Worm (Caenorhabditis elegans): ENCODE results near the gene ZC518.8.
A peak's percentile ranks its signal among the peaks of the same experiment; 100 is the strongest.

ZC518.8 gene

DNA sequence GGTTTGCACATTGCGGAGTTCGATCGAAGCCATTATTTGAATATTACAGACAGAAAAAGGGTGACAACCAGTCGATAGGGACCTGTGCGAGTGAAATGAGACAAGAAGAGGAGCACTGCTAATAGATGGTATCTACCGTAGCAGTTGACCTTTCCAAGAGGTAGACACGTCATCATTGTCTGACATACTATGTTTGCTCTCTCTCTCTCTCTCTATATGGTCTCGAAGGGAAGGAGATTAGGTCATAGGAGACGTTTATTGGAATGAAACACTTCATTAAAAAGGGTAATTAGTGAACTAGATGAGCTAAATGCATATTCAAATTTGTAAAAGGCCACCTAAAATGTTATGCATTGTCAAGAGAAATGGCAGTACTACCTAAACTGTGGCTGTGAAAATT, 14.3 kb upstream of the ZC518.8 start, which contains the start of gene atz-1:
Gene atz-1, minus strand, starts transcription at position 101 of the 400 bp plus-strand sequence.
- no peak for TF ChIP-seq ets-7 (tag; optimal IDR thresholded peaks at IDR 0.05)
- TF ChIP-seq tra-4 (tag; optimal IDR thresholded peaks at IDR 0.05) = no peak
- TF ChIP-seq flt-1 (GFP tag; IDR thresholded peaks at IDR 0.05) = no peak
- no peak for TF ChIP-seq scrt-1 (GFP tag; IDR thresholded peaks at IDR 0.05)
- no peak for TF ChIP-seq tbx-37 (GFP tag; conservative IDR thresholded peaks at IDR 0.05)
- no peak for TF ChIP-seq pes-1 (GFP tag; IDR thresholded peaks at IDR 0.05)
- TF ChIP-seq sea-1 (GFP tag; conservative IDR thresholded peaks at IDR 0.05) = no peak
- TF ChIP-seq aly-1 (tag; optimal IDR thresholded peaks at IDR 0.05) = no peak
- no peak for TF ChIP-seq ceh-13 (GFP tag; optimal IDR thresholded peaks at IDR 0.05)
- TF ChIP-seq ceh-36 (tag; optimal IDR thresholded peaks at IDR 0.05) = no peak
- TF ChIP-seq F13C5.2 (tag; optimal IDR thresholded peaks at IDR 0.05) = no peak

DNA sequence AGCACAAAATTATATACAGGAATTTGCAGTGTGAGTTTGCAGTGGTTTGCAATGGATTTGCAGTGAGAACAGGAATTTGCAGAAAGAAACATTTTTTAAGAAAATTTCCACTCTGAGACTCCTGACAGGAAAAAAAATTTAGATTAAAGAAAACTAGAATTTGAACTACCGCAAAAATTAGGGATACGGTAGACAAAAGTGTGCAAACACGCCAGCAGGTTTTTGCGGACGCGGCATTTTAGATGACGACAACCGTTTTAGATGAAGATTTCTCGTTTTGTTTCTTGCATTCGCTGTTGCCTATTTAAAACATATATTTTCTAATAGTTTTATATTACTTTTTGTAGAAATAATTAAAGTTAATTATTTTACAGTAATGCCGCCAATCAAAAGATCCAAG, 10.2 kb upstream of the ZC518.8 start, which contains the start of gene wdr-46:
Gene wdr-46, plus strand, starts transcription at position 375 of the 400 bp plus-strand sequence.
- TF ChIP-seq flt-1 (GFP tag; IDR thresholded peaks at IDR 0.05) (peak; percentile 41; the same call in 1 of the 2 replicates), F13C5.2 (tag; optimal IDR thresholded peaks at IDR 0.05) (peak; percentile 37), ama-1 (optimal IDR thresholded peaks at IDR 0.05) (peak; percentile 67), tra-4 (tag; optimal IDR thresholded peaks at IDR 0.05) (no peak), ceh-36 (tag; optimal IDR thresholded peaks at IDR 0.05) (peak; percentile 28)

DNA sequence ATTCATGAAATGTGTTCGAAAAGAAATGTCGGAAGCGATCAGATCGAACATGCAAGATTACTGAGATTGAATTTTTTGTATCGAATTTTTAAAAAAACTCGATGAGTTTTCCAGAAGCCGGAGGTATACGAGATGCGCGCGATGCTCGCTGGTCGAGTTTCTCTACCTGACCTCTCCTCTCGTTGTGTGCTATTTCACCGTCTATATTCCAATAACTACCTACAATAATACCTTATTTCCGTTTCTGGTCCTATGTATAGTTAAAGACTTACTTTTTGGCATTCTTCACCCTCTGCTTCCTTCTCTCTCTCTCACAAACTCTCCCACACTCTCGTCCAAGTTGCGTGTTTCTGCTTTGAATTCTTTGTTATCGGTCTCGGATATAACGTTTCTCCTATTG, 9.6 kb upstream of the ZC518.8 start:
- TF ChIP-seq ets-7 (tag; optimal IDR thresholded peaks at IDR 0.05) = no peak
- TF ChIP-seq tbx-37 (GFP tag; conservative IDR thresholded peaks at IDR 0.05) = no peak
- no peak for TF ChIP-seq tbx-11 (GFP tag; IDR thresholded peaks at IDR 0.05)
- TF ChIP-seq pes-1 (GFP tag; IDR thresholded peaks at IDR 0.05) = no peak
- TF ChIP-seq sea-1 (GFP tag; conservative IDR thresholded peaks at IDR 0.05) = no peak
- no peak for TF ChIP-seq tra-4 (tag; optimal IDR thresholded peaks at IDR 0.05)
- TF ChIP-seq hmbx-1 (tag; optimal IDR thresholded peaks at IDR 0.05) = no peak
- TF ChIP-seq ceh-36 (tag; optimal IDR thresholded peaks at IDR 0.05) = no peak
- no peak for TF ChIP-seq hmg-4 (GFP tag; optimal IDR thresholded peaks at IDR 0.05)
- TF ChIP-seq B0310.2 (tag; optimal IDR thresholded peaks at IDR 0.05) = no peak
- no peak for TF ChIP-seq flt-1 (GFP tag; IDR thresholded peaks at IDR 0.05)

DNA sequence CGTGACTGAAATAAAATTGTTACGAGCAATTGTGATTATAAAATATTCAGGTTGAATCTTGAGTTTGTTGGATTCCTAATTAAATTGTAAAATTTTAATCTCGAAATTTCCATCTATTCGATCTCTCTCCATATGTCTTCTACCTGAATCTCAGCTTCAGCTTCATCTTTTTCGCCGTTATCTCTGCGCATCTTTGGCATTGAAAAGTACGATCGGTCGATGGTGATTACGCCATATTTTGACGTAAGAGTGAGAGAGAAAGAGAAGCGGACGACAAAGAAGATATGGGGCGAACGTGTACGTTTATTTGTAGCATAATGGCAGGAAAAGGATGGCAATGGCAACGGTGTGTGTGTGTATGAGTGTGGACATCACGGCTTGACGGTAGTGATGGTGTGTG, 4.9 kb upstream of the ZC518.8 start:
- TF ChIP-seq tbx-37 (GFP tag; conservative IDR thresholded peaks at IDR 0.05) = no peak
- TF ChIP-seq B0310.2 (tag; optimal IDR thresholded peaks at IDR 0.05) = no peak
- TF ChIP-seq ceh-13 (GFP tag; optimal IDR thresholded peaks at IDR 0.05) = no peak
- no peak for TF ChIP-seq F13C5.2 (tag; optimal IDR thresholded peaks at IDR 0.05)
- no peak for TF ChIP-seq sea-1 (GFP tag; conservative IDR thresholded peaks at IDR 0.05)
- TF ChIP-seq ama-1 (optimal IDR thresholded peaks at IDR 0.05) = no peak
- TF ChIP-seq hnd-1 (tag; optimal IDR thresholded peaks at IDR 0.05) = no peak
- TF ChIP-seq tra-4 (tag; optimal IDR thresholded peaks at IDR 0.05) = no peak
- TF ChIP-seq aly-1 (tag; optimal IDR thresholded peaks at IDR 0.05) = no peak
- TF ChIP-seq ets-7 (tag; optimal IDR thresholded peaks at IDR 0.05) = no peak
- TF ChIP-seq ceh-36 (tag; optimal IDR thresholded peaks at IDR 0.05) = no peak
- no peak for TF ChIP-seq flt-1 (GFP tag; IDR thresholded peaks at IDR 0.05)
- no peak for TF ChIP-seq tbx-11 (GFP tag; IDR thresholded peaks at IDR 0.05)
- TF ChIP-seq hmg-4 (GFP tag; optimal IDR thresholded peaks at IDR 0.05) = no peak
- TF ChIP-seq hmbx-1 (tag; optimal IDR thresholded peaks at IDR 0.05) = no peak
- no peak for TF ChIP-seq scrt-1 (GFP tag; IDR thresholded peaks at IDR 0.05)
- TF ChIP-seq pes-1 (GFP tag; IDR thresholded peaks at IDR 0.05) = no peak

DNA sequence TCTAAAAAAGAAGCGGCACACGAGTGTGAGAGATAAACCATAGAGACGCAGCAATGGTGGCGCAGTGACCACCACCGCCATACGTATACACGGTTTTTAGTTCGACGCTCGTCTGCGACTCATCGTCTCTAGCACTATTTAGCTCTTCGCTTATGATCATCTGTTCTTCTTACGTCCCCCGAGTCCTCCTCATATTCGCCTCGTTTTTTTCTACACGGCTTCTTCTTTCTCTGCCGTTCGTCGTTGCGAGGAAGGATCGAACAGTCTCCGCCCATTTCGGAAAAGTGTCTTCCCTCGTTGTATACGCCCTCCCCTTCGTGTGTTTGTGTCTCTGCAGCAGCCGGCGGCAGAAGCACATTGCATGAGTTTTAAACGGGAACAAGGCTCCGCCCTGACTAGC, 3.3 kb upstream of the ZC518.8 start:
- TF ChIP-seq tra-4 (tag; optimal IDR thresholded peaks at IDR 0.05) (no peak), sea-1 (GFP tag; conservative IDR thresholded peaks at IDR 0.05) (0 out of 2 replicates have a peak, but pooled peaks have one; percentile 14)

DNA sequence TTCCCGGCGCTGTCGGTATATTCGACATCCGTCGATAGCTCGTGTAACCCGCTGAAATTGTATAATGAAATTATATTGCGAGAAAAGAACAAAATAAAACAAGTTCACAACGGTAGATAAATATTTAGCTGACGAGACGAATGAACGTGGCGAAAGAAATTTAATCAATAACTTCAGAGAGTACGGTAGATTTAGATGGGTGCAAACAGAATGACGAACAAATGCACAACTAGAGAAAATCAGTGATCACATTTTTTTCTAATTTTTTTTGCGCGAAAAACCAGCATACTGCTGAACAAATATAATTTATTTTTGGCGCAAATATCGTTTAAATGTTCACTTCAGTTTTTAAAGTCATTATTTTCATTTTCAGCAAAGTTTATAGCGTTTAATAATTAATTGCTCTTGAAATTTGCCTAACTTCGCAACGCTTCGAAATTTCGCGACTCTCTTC, 939 bp downstream of the ZC518.8 start, which contains the start of gene sec-24.2:
Gene sec-24.2, minus strand, starts transcription at position 51 of the 454 bp plus-strand sequence.
- TF ChIP-seq B0310.2 (tag; optimal IDR thresholded peaks at IDR 0.05) (no peak), aly-1 (tag; optimal IDR thresholded peaks at IDR 0.05) (no peak), ceh-13 (GFP tag; optimal IDR thresholded peaks at IDR 0.05) (no peak), flt-1 (GFP tag; IDR thresholded peaks at IDR 0.05) (no peak), ceh-36 (tag; optimal IDR thresholded peaks at IDR 0.05) (no peak), hmbx-1 (tag; optimal IDR thresholded peaks at IDR 0.05) (no peak), F13C5.2 (tag; optimal IDR thresholded peaks at IDR 0.05) (no peak), hmg-4 (GFP tag; optimal IDR thresholded peaks at IDR 0.05) (no peak), tbx-11 (GFP tag; IDR thresholded peaks at IDR 0.05) (no peak), tbx-37 (GFP tag; conservative IDR thresholded peaks at IDR 0.05) (no peak), scrt-1 (GFP tag; IDR thresholded peaks at IDR 0.05) (no peak), ama-1 (optimal IDR thresholded peaks at IDR 0.05) (no peak), sea-1 (GFP tag; conservative IDR thresholded peaks at IDR 0.05) (no peak), pes-1 (GFP tag; IDR thresholded peaks at IDR 0.05) (no peak), ets-7 (tag; optimal IDR thresholded peaks at IDR 0.05) (no peak), hnd-1 (tag; optimal IDR thresholded peaks at IDR 0.05) (no peak), tra-4 (tag; optimal IDR thresholded peaks at IDR 0.05) (no peak)

DNA sequence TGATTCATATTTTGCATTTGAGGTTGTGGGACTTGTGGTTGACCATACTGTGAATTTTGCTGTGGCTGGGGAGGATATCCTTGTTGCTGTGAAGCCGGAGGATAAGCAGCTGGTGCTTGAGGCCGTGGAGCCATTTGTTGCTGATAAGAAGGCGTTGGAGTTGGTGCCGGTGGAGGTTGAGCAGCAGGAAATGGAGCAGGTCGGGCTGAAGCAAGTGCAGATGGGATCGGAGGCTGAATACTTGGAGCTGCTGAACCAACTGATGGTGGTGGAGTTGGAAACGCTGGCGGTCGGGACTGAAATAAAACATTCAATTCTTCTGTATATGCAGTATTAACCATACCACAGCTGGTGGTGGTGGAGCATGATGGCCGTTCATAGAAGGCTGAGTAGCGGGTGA, 1.7 kb downstream of the ZC518.8 start:
- TF ChIP-seq tbx-37 (GFP tag; conservative IDR thresholded peaks at IDR 0.05) = no peak
- TF ChIP-seq ets-7 (tag; optimal IDR thresholded peaks at IDR 0.05) = no peak
- TF ChIP-seq flt-1 (GFP tag; IDR thresholded peaks at IDR 0.05) = no peak
- no peak for TF ChIP-seq ceh-13 (GFP tag; optimal IDR thresholded peaks at IDR 0.05)
- no peak for TF ChIP-seq scrt-1 (GFP tag; IDR thresholded peaks at IDR 0.05)
- no peak for TF ChIP-seq F13C5.2 (tag; optimal IDR thresholded peaks at IDR 0.05)
- no peak for TF ChIP-seq sea-1 (GFP tag; conservative IDR thresholded peaks at IDR 0.05)
- no peak for TF ChIP-seq aly-1 (tag; optimal IDR thresholded peaks at IDR 0.05)
- no peak for TF ChIP-seq hmbx-1 (tag; optimal IDR thresholded peaks at IDR 0.05)
- TF ChIP-seq B0310.2 (tag; optimal IDR thresholded peaks at IDR 0.05) = no peak
- TF ChIP-seq ceh-36 (tag; optimal IDR thresholded peaks at IDR 0.05) = no peak

DNA sequence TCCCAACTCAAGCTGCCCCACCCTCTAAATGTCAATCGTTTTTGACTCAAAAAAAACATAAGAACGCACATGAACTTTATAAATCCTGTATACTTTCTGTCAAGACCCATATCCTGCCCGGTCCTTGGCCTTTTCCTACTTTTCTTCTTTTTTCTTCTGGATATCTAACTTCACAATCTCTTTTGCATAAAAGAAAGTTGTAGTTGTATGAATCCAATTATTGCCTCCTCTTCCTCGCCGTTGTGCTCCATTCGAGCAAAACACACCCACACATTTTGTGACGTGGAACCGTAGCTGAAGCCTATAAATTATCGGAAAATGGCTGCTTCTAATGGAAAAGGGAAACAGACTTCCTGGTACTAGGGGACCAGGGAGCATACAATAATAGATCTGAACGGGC, 11.5 kb downstream of the ZC518.8 start:
- no peak for TF ChIP-seq F13C5.2 (tag; optimal IDR thresholded peaks at IDR 0.05)
- TF ChIP-seq tbx-37 (GFP tag; conservative IDR thresholded peaks at IDR 0.05) = no peak
- no peak for TF ChIP-seq aly-1 (tag; optimal IDR thresholded peaks at IDR 0.05)
- no peak for TF ChIP-seq pes-1 (GFP tag; IDR thresholded peaks at IDR 0.05)
- no peak for TF ChIP-seq ceh-36 (tag; optimal IDR thresholded peaks at IDR 0.05)
- TF ChIP-seq ceh-13 (GFP tag; optimal IDR thresholded peaks at IDR 0.05) = no peak
- TF ChIP-seq scrt-1 (GFP tag; IDR thresholded peaks at IDR 0.05) = no peak
- TF ChIP-seq hmbx-1 (tag; optimal IDR thresholded peaks at IDR 0.05) = no peak
- no peak for TF ChIP-seq ets-7 (tag; optimal IDR thresholded peaks at IDR 0.05)
- no peak for TF ChIP-seq ama-1 (optimal IDR thresholded peaks at IDR 0.05)
